Worm (Caenorhabditis elegans): ENCODE data around the gene F10E9.11.

The F10E9.11 gene

ce11 chrIII:8307356-8307755 lies 11.7 kb downstream of the F10E9.11 start, which contains the start of the genes F10E9.7 and F10E9.5 (continued):
- TF ChIP-seq unc-55 (GFP tag; optimal IDR thresholded peaks at IDR 0.05) (peak; percentile 92), crh-2 (tag; optimal IDR thresholded peaks at IDR 0.05) (peak; percentile 95), nhr-21 (tag; optimal IDR thresholded peaks at IDR 0.05) (peak; percentile 74), mdl-1 (tag; optimal IDR thresholded peaks at IDR 0.05) (no peak), lin-39 (tag; optimal IDR thresholded peaks at IDR 0.05) (no peak), blmp-1 (tag; optimal IDR thresholded peaks at IDR 0.05; ENCODE audit: insufficient read depth) (peak; percentile 56), gmeb-1 (tag; optimal IDR thresholded peaks at IDR 0.05) (peak; percentile 92), nhr-25 (tag; optimal IDR thresholded peaks at IDR 0.05) (peak; percentile 83), nhr-129 (tag; optimal IDR thresholded peaks at IDR 0.05) (peak; percentile 32), ztf-11 (tag; optimal IDR thresholded peaks at IDR 0.05) (no peak), nhr-6 (tag; optimal IDR thresholded peaks at IDR 0.05) (peak; percentile 77)

- TF ChIP-seq lsy-2 (tag; optimal IDR thresholded peaks at IDR 0.05) (no peak), sma-3 (GFP tag; optimal IDR thresholded peaks at IDR 0.05) (no peak), aly-2 (tag; optimal IDR thresholded peaks at IDR 0.05) (no peak), mdl-1 (tag; optimal IDR thresholded peaks at IDR 0.05) (no peak), unc-55 (GFP tag; optimal IDR thresholded peaks at IDR 0.05) (no peak), sma-9 (GFP tag; optimal IDR thresholded peaks at IDR 0.05) (no peak), sma-9 (tag; optimal IDR thresholded peaks at IDR 0.05) (no peak), sem-4 (tag; optimal IDR thresholded peaks at IDR 0.05) (no peak), ztf-11 (tag; optimal IDR thresholded peaks at IDR 0.05) (no peak), egl-27 (tag; optimal IDR thresholded peaks at IDR 0.05) (no peak), blmp-1 (tag; optimal IDR thresholded peaks at IDR 0.05; ENCODE audit: insufficient read depth) (no peak), F13H6.1 (tag; optimal IDR thresholded peaks at IDR 0.05) (no peak), nhr-237 (tag; optimal IDR thresholded peaks at IDR 0.05) (no peak), C34F6.9 (tag; optimal IDR thresholded peaks at IDR 0.05) (no peak)
Observed at ce11 chrIII:8305816-8306215, 13.2 kb downstream of the F10E9.11 start.

ce11 chrIII:8305304-8305703 lies 13.8 kb downstream of the F10E9.11 start:
- TF ChIP-seq snpc-4 (tag; optimal IDR thresholded peaks at IDR 0.05) (no peak), ZK546.5 (tag; optimal IDR thresholded peaks at IDR 0.05) (no peak), nhr-237 (tag; optimal IDR thresholded peaks at IDR 0.05) (no peak), R02D3.7 (tag; optimal IDR thresholded peaks at IDR 0.05) (no peak), egl-27 (tag; optimal IDR thresholded peaks at IDR 0.05) (no peak), zag-1 (tag; optimal IDR thresholded peaks at IDR 0.05) (no peak), mab-5 (tag; optimal IDR thresholded peaks at IDR 0.05) (no peak), ama-1 (optimal IDR thresholded peaks at IDR 0.05) (no peak), ztf-1 (GFP tag; conservative IDR thresholded peaks at IDR 0.05) (no peak), alr-1 (tag; optimal IDR thresholded peaks at IDR 0.05) (no peak), nhr-21 (tag; optimal IDR thresholded peaks at IDR 0.05) (no peak)

- TF ChIP-seq snpc-4 (tag; optimal IDR thresholded peaks at IDR 0.05) (no peak), lin-11 (tag; optimal IDR thresholded peaks at IDR 0.05) (no peak), mbf-1 (tag; optimal IDR thresholded peaks at IDR 0.05) (no peak), nhr-77 (tag; optimal IDR thresholded peaks at IDR 0.05) (no peak), ztf-11 (tag; optimal IDR thresholded peaks at IDR 0.05) (no peak), alr-1 (tag; optimal IDR thresholded peaks at IDR 0.05) (no peak), sma-9 (GFP tag; optimal IDR thresholded peaks at IDR 0.05) (no peak), sma-9 (tag; optimal IDR thresholded peaks at IDR 0.05) (no peak)
Observed at ce11 chrIII:8303440-8303839, 15.6 kb downstream of the F10E9.11 start.

- no peak for TF ChIP-seq mab-5 (tag; optimal IDR thresholded peaks at IDR 0.05)
- TF ChIP-seq gmeb-1 (tag; optimal IDR thresholded peaks at IDR 0.05): no peak
- TF ChIP-seq elt-1 (tag; optimal IDR thresholded peaks at IDR 0.05): no peak
- TF ChIP-seq nhr-6 (tag; optimal IDR thresholded peaks at IDR 0.05): no peak
- no peak for TF ChIP-seq nhr-129 (tag; optimal IDR thresholded peaks at IDR 0.05)
- TF ChIP-seq lin-13 (GFP tag; optimal IDR thresholded peaks at IDR 0.05): no peak
- no peak for TF ChIP-seq sem-4 (tag; optimal IDR thresholded peaks at IDR 0.05)
- no peak for TF ChIP-seq snpc-4 (tag; optimal IDR thresholded peaks at IDR 0.05)
- no peak for TF ChIP-seq zag-1 (tag; optimal IDR thresholded peaks at IDR 0.05)
- no peak for TF ChIP-seq egl-27 (tag; optimal IDR thresholded peaks at IDR 0.05)
- no peak for TF ChIP-seq alr-1 (tag; optimal IDR thresholded peaks at IDR 0.05)
- no peak for TF ChIP-seq nhr-237 (tag; optimal IDR thresholded peaks at IDR 0.05)
Observed at ce11 chrIII:8300860-8301396, 18.1 kb downstream of the F10E9.11 start.

All from whole organism, L2 larva.